Worm (Caenorhabditis elegans): ENCODE measurements around the gene T25E12.6.

- no peak for TF ChIP-seq pha-4 (tag; optimal IDR thresholded peaks at IDR 0.05)
- no peak for TF ChIP-seq elt-3 (tag; optimal IDR thresholded peaks at IDR 0.05)
- TF ChIP-seq mep-1 (tag; optimal IDR thresholded peaks at IDR 0.05), result no peak
- TF ChIP-seq snpc-4 (tag; optimal IDR thresholded peaks at IDR 0.05), result no peak
- TF ChIP-seq unc-62 (GFP tag; optimal IDR thresholded peaks at IDR 0.05), result no peak
- TF ChIP-seq unc-39 (tag; optimal IDR thresholded peaks at IDR 0.05), result no peak
- TF ChIP-seq sem-2 (GFP tag; optimal IDR thresholded peaks at IDR 0.05), result no peak
- no peak for TF ChIP-seq cnd-1 (tag; optimal IDR thresholded peaks at IDR 0.05)
- no peak for TF ChIP-seq ham-2 (GFP tag; optimal IDR thresholded peaks at IDR 0.05)
- TF ChIP-seq nhr-12 (tag; optimal IDR thresholded peaks at IDR 0.05), result no peak
Measured at ce11 chrV:16731600-16731999, 10.6 kb upstream of the T25E12.6 start, which contains the start of gene srz-100.

Measured in whole organism, mixed stage, embryonic.